Fruit fly (Drosophila melanogaster): ENCODE data around the gene CG13065.
A peak's percentile ranks its signal among the peaks of the same experiment; 100 is the strongest.

CG13065 gene

DNA sequence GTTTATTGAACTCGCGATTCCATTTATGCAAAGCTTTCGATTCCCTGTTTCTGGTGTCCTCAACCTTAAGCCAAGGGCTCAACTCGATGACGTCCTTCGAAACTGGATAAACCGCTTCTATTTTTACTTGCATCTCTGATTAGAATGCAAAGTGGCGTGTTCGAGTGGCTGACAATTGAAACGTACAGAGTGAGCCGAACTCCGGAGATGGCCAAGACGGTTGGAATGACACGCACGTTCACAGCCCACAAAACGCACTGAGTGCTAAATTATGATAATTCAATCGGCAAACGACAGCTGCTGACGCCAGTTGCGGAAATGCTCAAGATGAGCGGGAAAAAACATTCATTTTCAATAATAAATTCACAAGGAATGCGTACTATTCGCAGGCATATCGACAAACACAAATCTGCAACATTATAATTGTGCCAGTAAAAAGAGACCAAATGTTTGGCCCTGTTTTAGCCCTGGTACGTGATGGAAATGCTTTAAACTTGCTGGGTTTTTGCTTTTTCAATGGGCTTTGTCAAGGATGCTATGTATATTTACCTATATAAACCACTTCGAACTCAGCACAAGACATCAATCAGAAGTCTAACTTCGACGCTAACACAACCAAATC lies 4.8 kb upstream of the CG13065 start, which contains the start of gene CG13066:
Gene CG13066, plus strand, starts transcription at position 572 of the 622 bp plus-strand sequence.
- peak; percentile 52 for TF ChIP-seq sens (GFP tag)
- no peak for TF ChIP-seq cato (GFP tag; optimal IDR thresholded peaks at IDR 0.05; ENCODE audit: borderline replicate concordance)
- no peak for TF ChIP-seq btn (GFP tag; optimal IDR thresholded peaks at IDR 0.05)
- no peak for TF ChIP-seq Bdp1 (GFP tag; optimal IDR thresholded peaks at IDR 0.05)
- TF ChIP-seq HLHmδ (GFP tag; optimal IDR thresholded peaks at IDR 0.05) = no peak
- TF ChIP-seq chif (GFP tag; optimal IDR thresholded peaks at IDR 0.05) = no peak
- TF ChIP-seq CG18619 (GFP tag; optimal IDR thresholded peaks at IDR 0.05) = no peak
- no peak for TF ChIP-seq Dip2 (GFP tag; IDR thresholded peaks at IDR 0.05)
- no peak for TF ChIP-seq schlank (tag; optimal IDR thresholded peaks at IDR 0.05)
- TF ChIP-seq vvl (GFP tag; IDR thresholded peaks at IDR 0.05) = peak; percentile 37; the same call in 1 of the 2 replicates
- 0 out of 4 replicates have a peak, but pooled peaks have one; percentile 48 for TF ChIP-seq chinmo (GFP tag; IDR thresholded peaks at IDR 0.05; ENCODE audit: partially characterized antibody)

DNA sequence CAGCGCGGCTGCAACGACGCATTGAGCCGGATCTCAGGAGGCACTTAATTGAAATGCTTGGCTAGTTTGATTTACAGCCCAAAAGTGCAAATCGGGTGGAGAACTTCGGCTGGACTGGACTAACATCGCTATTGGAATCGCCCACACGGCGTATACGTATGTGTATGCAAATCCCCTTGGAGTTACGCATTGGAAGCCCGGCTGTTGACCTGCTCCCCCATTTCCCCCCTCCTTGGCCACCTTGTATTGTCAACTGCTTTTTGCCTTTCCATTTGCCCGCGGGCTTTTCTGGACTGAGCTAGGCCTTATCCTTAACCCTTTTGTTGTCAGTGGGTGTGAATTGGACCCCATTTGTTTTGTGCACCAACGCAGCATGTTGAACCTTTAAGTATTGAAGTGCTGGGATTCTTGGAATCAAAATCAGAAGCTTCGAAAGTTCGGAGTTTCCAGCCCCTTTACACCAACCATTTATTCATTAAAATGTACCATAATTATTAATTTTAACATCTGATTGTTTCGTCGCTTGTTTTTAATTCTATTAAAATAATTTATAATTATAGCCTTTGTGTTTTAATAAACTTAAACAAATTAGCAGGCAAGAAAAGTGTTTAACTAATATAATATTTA lies 1.7 kb upstream of the CG13065 start:
- TF ChIP-seq Dref (GFP tag; IDR thresholded peaks at IDR 0.05) = 0 out of 2 replicates have a peak, but pooled peaks have one; percentile 9
- peak; percentile 11 for TF ChIP-seq Ets65A (GFP tag)
- no peak for TF ChIP-seq B-H2 (GFP tag; optimal IDR thresholded peaks at IDR 0.05)

dm6 chr3L:16279171-16279570 lies 1.9 kb downstream of the CG13065 start, which contains the start of gene CG13050:
Gene CG13050 (minus strand): TSS chr3L:16279271.
- no peak for TF ChIP-seq CG1792 (GFP tag; optimal IDR thresholded peaks at IDR 0.05)
- no peak for TF ChIP-seq CG15011 (GFP tag; optimal IDR thresholded peaks at IDR 0.05)
- TF ChIP-seq maf-S (GFP tag; optimal IDR thresholded peaks at IDR 0.05) = no peak
- no peak for TF ChIP-seq sd (tag; optimal IDR thresholded peaks at IDR 0.05)
- no peak for TF ChIP-seq tna (GFP tag; IDR thresholded peaks at IDR 0.05; ENCODE audit: partially characterized antibody)
- TF ChIP-seq Antp (GFP tag; optimal IDR thresholded peaks at IDR 0.05) = no peak
- no peak for TF ChIP-seq CG6175 (GFP tag; IDR thresholded peaks at IDR 0.05)
- TF ChIP-seq CG12391 (tag; optimal IDR thresholded peaks at IDR 0.05) = no peak
- TF ChIP-seq Rfx (GFP tag; IDR thresholded peaks at IDR 0.05) = no peak
- TF ChIP-seq CG14014 (GFP tag; IDR thresholded peaks at IDR 0.05) = no peak
- no peak for TF ChIP-seq stc (GFP tag; IDR thresholded peaks at IDR 0.05)
- no peak for TF ChIP-seq ERR (GFP tag; optimal IDR thresholded peaks at IDR 0.05)
- no peak for TF ChIP-seq Sox102F (GFP tag; optimal IDR thresholded peaks at IDR 0.05)

DNA sequence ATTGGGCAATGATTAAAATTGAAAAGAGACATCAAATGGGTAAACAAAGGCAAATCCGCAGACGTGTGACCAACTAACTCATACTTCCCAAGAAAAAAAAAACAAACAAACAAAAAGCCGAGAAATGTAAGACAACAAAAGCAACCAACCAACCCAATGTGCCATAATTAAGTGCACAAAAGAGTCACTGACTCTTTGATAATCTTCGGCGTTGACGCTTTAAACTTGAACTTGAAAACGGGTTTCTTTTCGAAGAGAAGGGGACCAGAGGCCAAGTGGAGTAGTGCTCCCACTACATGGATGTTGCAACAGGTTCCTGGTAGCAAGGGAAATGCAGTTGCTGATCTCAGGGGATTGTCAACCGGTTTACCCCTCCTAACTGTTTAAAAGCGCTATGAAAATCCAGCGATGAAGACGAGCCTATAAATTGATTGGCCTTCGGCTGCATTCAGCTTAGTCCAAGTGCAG lies 2.8 kb downstream of the CG13065 start, which contains the start of gene CG13064:
Gene CG13064, plus strand, starts transcription at position 418 of the 468 bp plus-strand sequence.
- no peak for TF ChIP-seq da (GFP tag; optimal IDR thresholded peaks at IDR 0.05)
- TF ChIP-seq Hr3 (GFP tag; optimal IDR thresholded peaks at IDR 0.05) = no peak
- TF ChIP-seq abd-A (tag; optimal IDR thresholded peaks at IDR 0.05) = peak; percentile 75
- TF ChIP-seq CG15269 (tag; optimal IDR thresholded peaks at IDR 0.05) = peak; percentile 27
- no peak for TF ChIP-seq CG7556 (GFP tag; optimal IDR thresholded peaks at IDR 0.05)
- 0 out of 4 replicates have a peak, but pooled peaks have one; percentile 65 for TF ChIP-seq chinmo (GFP tag; IDR thresholded peaks at IDR 0.05; ENCODE audit: partially characterized antibody)
- no peak for TF ChIP-seq CG18011 (GFP tag; optimal IDR thresholded peaks at IDR 0.05)
- TF ChIP-seq CG10366 (GFP tag; IDR thresholded peaks at IDR 0.05) = no peak
- TF ChIP-seq CG10274 (GFP tag; optimal IDR thresholded peaks at IDR 0.05) = no peak
- TF ChIP-seq oc (tag; optimal IDR thresholded peaks at IDR 0.05) = peak; percentile 56
- peak in 1 of 2 experiments; percentile 87 for TF ChIP-seq Hr78 (GFP tag; optimal IDR thresholded peaks at IDR 0.05)
- TF ChIP-seq phol (tag; optimal IDR thresholded peaks at IDR 0.05) = no peak
- TF ChIP-seq CG12769 (tag; optimal IDR thresholded peaks at IDR 0.05) = peak; percentile 50
- peak; percentile 19; the same call in 1 of the 2 replicates for TF ChIP-seq Awh (GFP tag; IDR thresholded peaks at IDR 0.05)
- TF ChIP-seq trem (tag; optimal IDR thresholded peaks at IDR 0.05) = no peak
- TF ChIP-seq fd102C (GFP tag; optimal IDR thresholded peaks at IDR 0.05) = no peak
- no peak for TF ChIP-seq rib (GFP tag; IDR thresholded peaks at IDR 0.05)
- TF ChIP-seq repo (GFP tag; optimal IDR thresholded peaks at IDR 0.05) = no peak
- peak; percentile 8 for TF ChIP-seq nom (GFP tag; optimal IDR thresholded peaks at IDR 0.05)
